Fruit fly (Drosophila melanogaster) whole organism, wandering third instar larva: ENCODE measurements around the gene emei.

Experiments used
- Abd-B ChIP-seq: fragments of >200 bp; optimal IDR thresholded peaks from 2 replicates; lab custom pipeline; 2017; ENCODE audit warnings: missing biosample characterization, missing genetic modification characterization
- CG32264 ChIP-seq: fragments of 200-800 bp; sonication (Bioruptor generic); optimal IDR thresholded peaks from 2 replicates; lab custom pipeline; 2016; ENCODE audit warnings: missing biosample characterization, missing genetic modification characterization
- CG9705 ChIP-seq: fragments of 200-800 bp; sonication (Bioruptor generic); optimal IDR thresholded peaks from 2 replicates; lab custom pipeline; 2018; ENCODE audit warnings: missing biosample characterization, mild to moderate bottlenecking, missing genetic modification characterization
- CrebA ChIP-seq: fragments of 200-800 bp; sonication (Bioruptor generic); optimal IDR thresholded peaks from 2 replicates; lab custom pipeline; 2016; ENCODE audit warnings: missing biosample characterization, mild to moderate bottlenecking, missing genetic modification characterization, borderline replicate concordance
- Dfd ChIP-seq: fragments of >200 bp; optimal IDR thresholded peaks from 2 replicates; lab custom pipeline; 2017; ENCODE audit warnings: missing biosample characterization, missing genetic modification characterization
- Dif ChIP-seq: fragments of 200-275, 200-300 bp; sonication (Bioruptor generic); optimal IDR thresholded peaks from 2 replicates; lab custom pipeline; 2018; ENCODE audit warnings: missing biosample characterization, missing genetic modification characterization; ENCODE audit not compliant: partially characterized antibody
- GATAd ChIP-seq: sonication (Bioruptor generic); optimal IDR thresholded peaks from 2 replicates; lab custom pipeline; 2016; ENCODE audit warnings: missing biosample characterization, missing genetic modification characterization
- HLH106 ChIP-seq: fragments of 200-800 bp; optimal IDR thresholded peaks from 3 replicates; lab custom pipeline; 2019; ENCODE audit warnings: missing biosample characterization, mild to moderate bottlenecking, missing genetic modification characterization, moderate library complexity
- Hnf4 ChIP-seq: fragments of 200-800 bp; sonication (Bioruptor generic); optimal IDR thresholded peaks from 2 replicates; lab custom pipeline; 2016; ENCODE audit warnings: missing biosample characterization, mild to moderate bottlenecking, missing genetic modification characterization
- Hr78 ChIP-seq: fragments of >200 bp; optimal IDR thresholded peaks from 2 replicates; lab custom pipeline; 2017; ENCODE audit warnings: missing biosample characterization, missing genetic modification characterization
- Hr83 ChIP-seq: fragments of 200-300 bp; sonication (Bioruptor generic); optimal IDR thresholded peaks from 2 replicates; lab custom pipeline; 2016; ENCODE audit warnings: missing biosample characterization, mild to moderate bottlenecking, missing genetic modification characterization, moderate library complexity; ENCODE audit not compliant: poor library complexity, severe bottlenecking
- Jra ChIP-seq: sonication (Bioruptor generic); optimal IDR thresholded peaks from 2 replicates; lab custom pipeline; 2016; ENCODE audit warnings: missing biosample characterization, missing genetic modification characterization
- Mio ChIP-seq: sonication (Bioruptor generic); optimal IDR thresholded peaks from 2 replicates; lab custom pipeline; 2016; ENCODE audit warnings: missing biosample characterization, missing genetic modification characterization
- Myc ChIP-seq: fragments of >200 bp; optimal IDR thresholded peaks from 2 replicates; lab custom pipeline; 2017
- N ChIP-seq: fragments of >200 bp; optimal IDR thresholded peaks from 2 replicates; lab custom pipeline; 2018; ENCODE audit warnings: missing biosample characterization, missing external identifiers, missing genetic modification characterization
- OdsH ChIP-seq: fragments of 200-800 bp; sonication (Bioruptor generic); optimal IDR thresholded peaks from 2 replicates; lab custom pipeline; 2016; ENCODE audit warnings: missing biosample characterization, mild to moderate bottlenecking, missing genetic modification characterization
- Rel ChIP-seq, 2 experiments: fragments of 200-800 bp; sonication (Bioruptor generic) in 1 of 2; optimal IDR thresholded peaks; 2 replicates in 1 of 2; 3 replicates in 1 of 2; lab custom pipeline; 2016 to 2019; ENCODE audit warnings: mild to moderate bottlenecking in 2 of 2, missing biosample characterization in 2 of 2, missing genetic modification characterization in 2 of 2, moderate library complexity in 1 of 2
- Sp1 ChIP-seq: fragments of 200-800 bp; sonication (Bioruptor generic); optimal IDR thresholded peaks from 3 replicates; lab custom pipeline; 2019; ENCODE audit warnings: missing biosample characterization, mild to moderate bottlenecking, missing genetic modification characterization, moderate library complexity
- Vsx2 ChIP-seq: fragments of 200-300, 225-300 bp; sonication (Bioruptor generic); optimal IDR thresholded peaks from 2 replicates; lab custom pipeline; 2018; ENCODE audit warnings: missing biosample characterization, missing genetic modification characterization; ENCODE audit not compliant: partially characterized antibody
- br ChIP-seq: fragments of 200-800 bp; sonication (Bioruptor generic); optimal IDR thresholded peaks from 2 replicates; lab custom pipeline; 2016; ENCODE audit warnings: missing biosample characterization, missing genetic modification characterization
- brk ChIP-seq: fragments of 200-800 bp; sonication (Bioruptor generic); optimal IDR thresholded peaks from 2 replicates; lab custom pipeline; 2016; ENCODE audit warnings: missing biosample characterization, mild to moderate bottlenecking, missing genetic modification characterization
- dl ChIP-seq, 2 experiments: fragments of 175-275, 200-275 bp in 1 of 2; fragments of 200-275 bp in 1 of 2; sonication (Bioruptor generic); optimal IDR thresholded peaks; lab custom pipeline; 2018; ENCODE audit warnings: mild to moderate bottlenecking in 2 of 2, missing biosample characterization in 2 of 2, missing genetic modification characterization in 2 of 2, moderate library complexity in 2 of 2; ENCODE audit not compliant: partially characterized antibody in 2 of 2, insufficient read depth in 1 of 2
- dmrt93B ChIP-seq: fragments of 200-800 bp; sonication (Bioruptor generic); optimal IDR thresholded peaks from 2 replicates; lab custom pipeline; 2018; ENCODE audit warnings: missing biosample characterization, mild to moderate bottlenecking, missing genetic modification characterization
- dsf ChIP-seq: sonication (Bioruptor generic); optimal IDR thresholded peaks from 2 replicates; lab custom pipeline; 2016; ENCODE audit warnings: missing biosample characterization, missing genetic modification characterization, borderline replicate concordance
- ey ChIP-seq: fragments of 200-800 bp; sonication (Bioruptor generic); optimal IDR thresholded peaks from 2 replicates; lab custom pipeline; 2016; ENCODE audit warnings: missing biosample characterization, missing genetic modification characterization
- foxo ChIP-seq, 2 experiments: fragments of 200-800 bp; sonication (Bioruptor generic); optimal IDR thresholded peaks; 2 replicates in 1 of 2; 3 replicates in 1 of 2; lab custom pipeline; 2016 to 2017; ENCODE audit warnings: missing biosample characterization in 2 of 2, missing genetic modification characterization in 2 of 2
- fru ChIP-seq: fragments of 200-800 bp; sonication (Bioruptor generic); optimal IDR thresholded peaks from 3 replicates; lab custom pipeline; 2016; ENCODE audit warnings: missing biosample characterization, mild to moderate bottlenecking, missing genetic modification characterization
- h ChIP-seq: fragments of 200-800 bp; sonication (Bioruptor generic); optimal IDR thresholded peaks from 3 replicates; lab custom pipeline; 2016; ENCODE audit warnings: missing biosample characterization, mild to moderate bottlenecking, missing genetic modification characterization
- jim ChIP-seq: fragments of 175-275, 200-325 bp; sonication (Bioruptor generic); optimal IDR thresholded peaks from 2 replicates; lab custom pipeline; 2016; ENCODE audit warnings: missing biosample characterization, mild to moderate bottlenecking, missing genetic modification characterization
- lola ChIP-seq: fragments of >200 bp; optimal IDR thresholded peaks from 2 replicates; lab custom pipeline; 2017; ENCODE audit warnings: missing biosample characterization, missing genetic modification characterization
- pan ChIP-seq: fragments of >200 bp; optimal IDR thresholded peaks from 2 replicates; lab custom pipeline; 2017
- psq ChIP-seq: fragments of 200-800 bp; sonication (Bioruptor generic); optimal IDR thresholded peaks from 3 replicates; lab custom pipeline; 2017; ENCODE audit warnings: missing biosample characterization, mild to moderate bottlenecking, missing genetic modification characterization, moderate library complexity
- rgr ChIP-seq: fragments of 200-800 bp; sonication (Bioruptor generic); optimal IDR thresholded peaks from 3 replicates; lab custom pipeline; 2016; ENCODE audit warnings: missing biosample characterization, mild to moderate bottlenecking, missing genetic modification characterization
- sage ChIP-seq: fragments of 200-800 bp; sonication (Bioruptor generic); optimal IDR thresholded peaks from 2 replicates; lab custom pipeline; 2016; ENCODE audit warnings: missing biosample characterization, mild to moderate bottlenecking, missing genetic modification characterization
- sv ChIP-seq: fragments of 200-800 bp; sonication (Bioruptor generic); optimal IDR thresholded peaks from 3 replicates; lab custom pipeline; 2016; ENCODE audit warnings: missing biosample characterization, missing genetic modification characterization
- tai ChIP-seq: sonication (Bioruptor generic); optimal IDR thresholded peaks from 2 replicates; lab custom pipeline; 2016; ENCODE audit warnings: missing biosample characterization, missing genetic modification characterization
- usp ChIP-seq: fragments of >200 bp; optimal IDR thresholded peaks from 2 replicates; lab custom pipeline; 2017; ENCODE audit warnings: missing biosample characterization, missing genetic modification characterization
- woc ChIP-seq: sonication (Bioruptor generic); optimal IDR thresholded peaks from 2 replicates; lab custom pipeline; 2016; ENCODE audit warnings: missing biosample characterization, mild to moderate bottlenecking, missing genetic modification characterization

emei gene

DNA sequence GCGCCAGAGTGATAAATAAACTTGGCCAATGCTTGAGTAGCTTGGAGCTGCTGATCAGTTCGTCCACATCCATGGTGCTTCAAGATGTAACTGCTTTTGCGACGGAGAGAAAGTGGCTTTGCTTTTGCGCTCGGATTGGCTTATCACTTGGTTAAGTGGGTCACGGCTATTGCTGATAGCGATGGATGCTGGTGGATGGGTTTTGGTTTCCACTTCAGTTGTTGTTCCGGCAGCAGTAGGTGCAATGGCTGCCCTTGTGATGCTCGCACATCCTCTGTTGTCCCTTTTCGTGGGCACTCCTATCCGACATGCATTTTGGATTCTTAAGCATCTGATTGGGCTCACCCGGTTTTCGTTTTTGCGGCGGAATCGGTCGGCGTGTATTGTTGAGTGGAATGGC lies 15.2 kb upstream of the emei start:
- TF ChIP-seq dmrt93B (GFP tag; lab: Kevin White, UChicago): no peak

DNA sequence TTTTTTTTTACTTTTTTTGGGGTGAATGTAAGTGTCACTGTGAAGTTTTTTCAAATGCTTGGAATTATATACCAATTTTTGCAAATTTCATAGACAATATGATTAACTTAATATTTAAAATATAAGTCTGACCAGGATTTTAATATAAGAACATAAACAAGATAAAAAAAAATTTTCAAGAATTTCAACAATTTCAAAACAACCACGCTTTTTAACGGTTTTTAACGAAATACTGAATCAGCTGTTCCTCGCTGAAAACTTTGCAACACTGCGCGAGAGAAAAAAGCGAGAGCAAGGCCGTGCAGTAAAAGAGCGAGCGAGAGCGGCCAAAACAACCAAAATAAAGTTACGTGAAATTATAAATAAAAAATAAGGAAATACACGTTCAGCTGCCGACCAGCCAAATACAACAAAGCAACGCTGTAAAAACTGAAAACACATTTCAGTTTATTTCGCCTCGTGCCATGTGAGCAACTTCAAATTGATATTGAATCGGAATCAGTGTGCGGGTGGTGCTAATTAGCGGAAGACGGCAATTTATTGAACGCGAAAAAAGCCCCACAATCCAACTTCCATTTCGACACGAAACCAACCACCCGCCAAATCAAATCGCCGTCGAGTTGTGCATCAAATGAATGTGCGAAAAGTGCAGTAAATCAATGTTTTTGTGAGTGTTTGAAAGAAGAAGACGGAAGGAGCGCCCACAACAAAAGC lies 13.1 kb upstream of the emei start, which contains the start of the genes CG46439, Iyd and CG33947:
CG46439 (minus strand) TSS at position 51 of the 714 bp plus-strand sequence.
Iyd (minus strand) TSS at position 51 of the 714 bp plus-strand sequence.
CG33947 (plus strand) TSS at position 302 of the 714 bp plus-strand sequence.
- TF ChIP-seq Mio (GFP tag; lab: Kevin White, UChicago) (no peak), dsf (no peak), Myc (lab: Kevin White, UChicago) (peak; percentile 7), woc (GFP tag; lab: Kevin White, UChicago) (peak; percentile 16), HLH106 (tag; lab: Kevin White, UChicago) (peak; percentile 23), sage (GFP tag; lab: Kevin White, UChicago) (peak; percentile 80), dl (GFP tag; optimal IDR thresholded peaks at IDR 0.05; lab: Kevin White, UChicago; ENCODE audit: insufficient read depth in 1 of 2, partially characterized antibody in 2 of 2) (no peak), Abd-B (GFP tag; lab: Kevin White, UChicago) (no peak), CrebA (no peak), Dfd (GFP tag; lab: Kevin White, UChicago) (no peak), pan (lab: Kevin White, UChicago) (no peak), Sp1 (peak; percentile 53), ey (GFP tag; lab: Kevin White, UChicago) (no peak), Rel (GFP tag; optimal IDR thresholded peaks at IDR 0.05; lab: Kevin White, UChicago) (no peak), Rel (tag; optimal IDR thresholded peaks at IDR 0.05; lab: Kevin White, UChicago) (peak; percentile 90), rgr (GFP tag; lab: Kevin White, UChicago) (peak; percentile 16), Hnf4 (GFP tag; lab: Kevin White, UChicago) (peak; percentile 49), foxo (GFP tag; optimal IDR thresholded peaks at IDR 0.05; lab: Kevin White, UChicago) (peak; percentile 21 to 41), GATAd (GFP tag; lab: Kevin White, UChicago) (no peak), CG32264 (GFP tag; lab: Kevin White, UChicago) (peak; percentile 67), br (GFP tag; lab: Kevin White, UChicago) (peak; percentile 43), dmrt93B (GFP tag; lab: Kevin White, UChicago) (no peak), psq (GFP tag; lab: Kevin White, UChicago) (peak; percentile 54), Dif (GFP tag; lab: Kevin White, UChicago) (peak; percentile 40), Jra (GFP tag; lab: Kevin White, UChicago) (peak; percentile 34), brk (GFP tag; lab: Kevin White, UChicago) (peak; percentile 78), h (GFP tag; lab: Kevin White, UChicago) (peak; percentile 43), jim (GFP tag; lab: Kevin White, UChicago) (no peak), Vsx2 (peak; percentile 75), Hr83 (GFP tag; lab: Kevin White, UChicago) (no peak), Hr78 (GFP tag; lab: Kevin White, UChicago) (no peak), lola (GFP tag; lab: Kevin White, UChicago) (no peak), N (GFP tag; lab: Kevin White, UChicago) (no peak), sv (GFP tag; lab: Kevin White, UChicago) (no peak), usp (GFP tag; lab: Kevin White, UChicago) (no peak), CG9705 (no peak), tai (GFP tag; lab: Kevin White, UChicago) (no peak), OdsH (GFP tag; lab: Kevin White, UChicago) (no peak), fru (peak; percentile 50)
